Worm (Caenorhabditis elegans) whole organism, dauer: Measurements from ENCODE around the gene F13B12.7.

ENCODE experiments used
- unc-62 ChIP-seq: sonication (generic microtip); optimal IDR thresholded peaks from 2 replicates; lab custom pipeline; 2017; ENCODE audit warnings: missing biosample characterization, missing genetic modification reagents, missing genetic modification characterization

The F13B12.7 gene

DNA sequence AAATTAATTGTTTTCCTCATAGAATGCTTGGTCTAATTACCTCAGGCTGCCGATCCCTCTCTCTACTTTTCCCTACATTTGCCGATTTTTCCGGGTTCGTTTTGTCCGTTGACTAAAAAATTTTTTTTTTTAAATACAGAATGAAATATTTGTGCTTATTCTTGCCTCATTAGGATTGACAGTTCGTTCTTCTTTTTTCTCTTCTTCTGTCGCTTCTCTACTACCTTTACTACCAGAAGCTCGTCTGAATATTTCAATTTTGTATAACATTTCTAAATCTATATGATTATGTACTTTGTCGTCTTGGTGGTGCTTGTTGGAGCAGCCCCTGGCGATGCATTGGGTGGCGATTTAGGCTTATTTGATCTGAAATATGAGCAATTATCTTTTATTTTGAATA is 31.6 kb downstream of the F13B12.7 start:
- TF ChIP-seq unc-62 (GFP tag; lab: Kevin White, UChicago): no peak

DNA sequence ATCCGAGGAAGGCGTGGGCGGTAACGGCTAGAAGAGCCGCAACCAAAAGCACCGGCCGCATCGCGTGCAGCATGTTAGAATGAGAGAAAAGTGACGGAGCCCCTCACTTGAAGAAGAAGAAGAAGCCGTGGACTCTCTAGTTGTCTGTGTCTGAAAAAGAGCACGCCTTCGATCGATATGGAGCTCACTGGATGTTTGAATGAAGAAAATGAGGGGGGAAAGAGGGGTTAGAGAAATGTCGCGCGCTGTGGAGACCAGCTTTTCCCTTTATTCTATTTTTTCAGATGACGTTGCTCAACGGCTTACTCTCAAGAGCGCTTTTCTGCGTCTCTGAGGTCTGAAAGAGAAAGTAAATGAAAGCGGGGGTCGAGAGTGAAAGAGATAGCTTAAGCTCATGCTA is 38.1 kb downstream of the F13B12.7 start, which contains the start of gene egl-21:
egl-21 (minus strand) TSS at position 150 of the 400 bp plus-strand sequence.
- TF ChIP-seq unc-62 (GFP tag; lab: Kevin White, UChicago): no peak

DNA sequence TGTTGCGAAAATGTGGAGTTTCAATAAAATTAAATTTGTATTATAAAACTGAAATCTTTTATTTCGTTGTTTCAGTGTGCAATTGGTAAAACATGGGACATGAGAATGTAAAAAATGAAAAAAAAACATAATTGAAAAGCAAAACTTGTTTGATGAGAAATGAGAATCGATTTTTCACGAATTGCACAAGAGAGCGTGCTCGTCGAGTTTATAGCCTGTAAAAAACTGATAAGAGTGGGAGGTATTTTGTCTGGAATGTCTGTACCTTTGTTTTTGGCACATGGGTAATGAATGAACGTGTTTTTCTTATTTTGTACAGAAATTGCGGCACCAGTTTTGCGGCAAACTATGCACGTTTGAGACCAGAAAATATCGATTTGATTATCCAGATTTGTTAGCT is 39.0 kb downstream of the F13B12.7 start:
- TF ChIP-seq unc-62 (GFP tag; lab: Kevin White, UChicago): no peak

DNA sequence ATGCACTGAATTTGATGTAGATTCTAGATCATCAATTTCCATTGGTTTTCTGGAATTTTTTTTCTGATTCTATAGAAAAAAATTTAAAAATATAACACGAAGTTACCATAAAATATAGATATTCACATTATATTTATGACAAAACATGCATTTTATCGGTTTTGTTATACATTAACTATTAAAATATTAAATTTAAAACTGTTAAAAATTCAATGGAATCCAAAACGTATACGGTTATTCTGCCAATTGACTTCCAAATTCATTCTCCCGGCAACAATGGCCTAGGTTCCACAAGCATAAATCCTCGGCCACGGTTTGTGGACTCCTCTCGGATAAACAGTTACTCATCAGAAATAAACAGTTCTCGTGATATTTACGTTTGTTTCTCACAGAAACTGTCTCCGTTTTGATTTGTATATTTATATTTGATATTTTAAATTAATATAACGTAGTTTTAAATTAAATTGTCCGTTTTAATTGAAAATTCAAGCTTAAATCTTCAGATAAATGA is 40.1 kb downstream of the F13B12.7 start, which contains the start of the genes F01D4.5 and ced-5:
F01D4.5 (minus strand) TSS at position 51 of the 511 bp plus-strand sequence.
ced-5 (plus strand) TSS at position 504 of the 511 bp plus-strand sequence.
- no peak for TF ChIP-seq unc-62 (GFP tag; lab: Kevin White, UChicago)

DNA sequence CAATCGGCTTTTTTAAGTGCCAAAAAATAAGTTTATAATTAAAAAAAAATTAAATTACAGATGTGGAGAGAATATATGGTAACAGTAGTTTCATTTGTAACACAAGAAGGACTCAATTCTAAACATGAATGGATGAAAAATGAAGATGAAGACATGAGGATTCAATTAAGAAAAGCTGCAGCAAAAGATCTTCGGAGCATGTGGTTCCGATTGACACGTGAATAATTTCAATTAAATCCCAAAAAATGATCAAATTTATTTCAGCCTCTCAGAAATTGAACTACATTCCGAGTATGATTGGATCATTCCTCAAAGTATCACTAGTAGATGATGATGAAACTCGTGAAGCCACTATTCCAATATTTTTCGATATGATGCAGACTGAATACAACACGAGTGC is 45.8 kb downstream of the F13B12.7 start:
- TF ChIP-seq unc-62 (GFP tag; lab: Kevin White, UChicago): no peak
